Worm (Caenorhabditis elegans) whole organism, L3 larva: Measurements from ENCODE around the gene hrpk-2.
"Not testable (repeated sequence)": the region's sequence is repeated elsewhere in the genome, so short reads cannot be mapped to it uniquely, and the experiment has no call there.

ENCODE experiments used
- ZK546.5 ChIP-seq: sonication (generic microtip); optimal IDR thresholded peaks from 2 replicates; lab custom pipeline; 2017; ENCODE audit warnings: missing biosample characterization, missing genetic modification characterization
- ama-1 ChIP-seq: fragments of 150-350 bp; optimal IDR thresholded peaks from 2 replicates; lab custom pipeline; 2018
- ceh-16 ChIP-seq: sonication (generic microtip); optimal IDR thresholded peaks from 2 replicates; lab custom pipeline; 2017; ENCODE audit warnings: missing biosample characterization, missing genetic modification characterization
- ceh-28 ChIP-seq: fragments of 150-350 bp; optimal IDR thresholded peaks from 2 replicates; lab custom pipeline; 2014; ENCODE audit warnings: missing biosample characterization, missing genetic modification reagents, missing genetic modification characterization
- ceh-9 ChIP-seq: sonication (generic microtip); optimal IDR thresholded peaks from 2 replicates; lab custom pipeline; 2018; ENCODE audit warnings: missing biosample characterization, missing genetic modification characterization
- egl-5 ChIP-seq: fragments of 150-350 bp; optimal IDR thresholded peaks from 2 replicates; lab custom pipeline; 2017; ENCODE audit warnings: missing biosample characterization, missing genetic modification reagents, missing genetic modification characterization, inconsistent platforms
- elt-1 ChIP-seq: fragments of 150-350 bp; optimal IDR thresholded peaks from 2 replicates; lab custom pipeline; 2014; ENCODE audit warnings: missing biosample characterization, missing genetic modification characterization
- elt-3 ChIP-seq, 3 experiments: fragments of 150-350 bp in 1 of 3; sonication (generic microtip) in 2 of 3; optimal IDR thresholded peaks; 2 replicates in 2 of 3; 4 replicates in 1 of 3; lab custom pipeline; 2014 to 2017; ENCODE audit warnings: missing biosample characterization in 3 of 3, missing genetic modification characterization in 3 of 3
- eor-1 ChIP-seq, 2 experiments: fragments of 150-350 bp; optimal IDR thresholded peaks; 2 replicates each; lab custom pipeline; 2014 to 2018; ENCODE audit warnings: missing biosample characterization in 2 of 2, missing genetic modification characterization in 2 of 2
- fkh-10 ChIP-seq: sonication (generic microtip); optimal IDR thresholded peaks from 2 replicates; lab custom pipeline; 2017; ENCODE audit warnings: missing biosample characterization, missing genetic modification reagents, missing genetic modification characterization
- fkh-2 ChIP-seq: fragments of 150-350 bp; optimal IDR thresholded peaks from 2 replicates; lab custom pipeline; 2014; ENCODE audit warnings: missing biosample characterization, missing genetic modification reagents, missing genetic modification characterization
- hmg-11 ChIP-seq: sonication (generic microtip); optimal IDR thresholded peaks from 2 replicates; lab custom pipeline; 2016; ENCODE audit warnings: missing genetic modification characterization, missing compliant biosample characterization
- jun-1 ChIP-seq: fragments of 150-350 bp; optimal IDR thresholded peaks from 2 replicates; lab custom pipeline; 2014; ENCODE audit warnings: missing biosample characterization, missing genetic modification reagents, missing genetic modification characterization
- lin-15B ChIP-seq: fragments of 150-350 bp; optimal IDR thresholded peaks from 2 replicates; lab custom pipeline; 2014; ENCODE audit warnings: missing biosample characterization, missing genetic modification characterization
- lin-39 ChIP-seq: fragments of 150-350 bp; optimal IDR thresholded peaks from 2 replicates; lab custom pipeline; 2018; ENCODE audit warnings: missing biosample characterization, missing genetic modification reagents, missing genetic modification characterization
- lsy-12 ChIP-seq: sonication (generic microtip); optimal IDR thresholded peaks from 2 replicates; lab custom pipeline; 2016; ENCODE audit warnings: mild to moderate bottlenecking, missing genetic modification characterization, missing compliant biosample characterization
- nhr-12 ChIP-seq: fragments of 150-350 bp; optimal IDR thresholded peaks from 2 replicates; lab custom pipeline; 2014; ENCODE audit warnings: missing biosample characterization, missing genetic modification characterization
- nhr-23 ChIP-seq: fragments of 150-350 bp; optimal IDR thresholded peaks from 2 replicates; lab custom pipeline; 2014; ENCODE audit warnings: missing biosample characterization, missing genetic modification reagents, missing genetic modification characterization
- nhr-237 ChIP-seq: fragments of 150-350 bp; optimal IDR thresholded peaks from 2 replicates; lab custom pipeline; 2014; ENCODE audit warnings: missing biosample characterization, missing genetic modification characterization
- nhr-25 ChIP-seq: sonication (generic microtip); optimal IDR thresholded peaks from 2 replicates; lab custom pipeline; 2017; ENCODE audit warnings: missing biosample characterization, missing genetic modification characterization
- pha-4 ChIP-seq: fragments of 150-350 bp; optimal IDR thresholded peaks from 2 replicates; lab custom pipeline; 2014; ENCODE audit warnings: missing biosample characterization, missing genetic modification reagents, missing genetic modification characterization
- pqm-1 ChIP-seq: fragments of 150-350 bp; optimal IDR thresholded peaks from 2 replicates; lab custom pipeline; 2017; ENCODE audit warnings: missing biosample characterization, missing genetic modification characterization, inconsistent platforms
- sea-2 ChIP-seq: fragments of 150-350 bp; sonication (generic microtip); optimal IDR thresholded peaks from 4 replicates; lab custom pipeline; 2014; ENCODE audit warnings: missing biosample characterization, missing genetic modification reagents, missing genetic modification characterization
- snpc-4 ChIP-seq: fragments of 150-350 bp; optimal IDR thresholded peaks from 2 replicates; lab custom pipeline; 2014; ENCODE audit warnings: missing biosample characterization, missing genetic modification characterization
- tbx-2 ChIP-seq: sonication (generic microtip); optimal IDR thresholded peaks from 2 replicates; lab custom pipeline; 2016; ENCODE audit warnings: mild to moderate bottlenecking, missing genetic modification characterization, missing compliant biosample characterization
- unc-62 ChIP-seq: fragments of 150-350 bp; sonication (generic microtip); optimal IDR thresholded peaks from 4 replicates; lab custom pipeline; 2014; ENCODE audit warnings: missing biosample characterization, missing genetic modification reagents, missing genetic modification characterization
- ztf-11 ChIP-seq: fragments of 150-350 bp; optimal IDR thresholded peaks from 2 replicates; lab custom pipeline; 2014; ENCODE audit warnings: missing biosample characterization, missing genetic modification characterization

hrpk-2 gene

DNA sequence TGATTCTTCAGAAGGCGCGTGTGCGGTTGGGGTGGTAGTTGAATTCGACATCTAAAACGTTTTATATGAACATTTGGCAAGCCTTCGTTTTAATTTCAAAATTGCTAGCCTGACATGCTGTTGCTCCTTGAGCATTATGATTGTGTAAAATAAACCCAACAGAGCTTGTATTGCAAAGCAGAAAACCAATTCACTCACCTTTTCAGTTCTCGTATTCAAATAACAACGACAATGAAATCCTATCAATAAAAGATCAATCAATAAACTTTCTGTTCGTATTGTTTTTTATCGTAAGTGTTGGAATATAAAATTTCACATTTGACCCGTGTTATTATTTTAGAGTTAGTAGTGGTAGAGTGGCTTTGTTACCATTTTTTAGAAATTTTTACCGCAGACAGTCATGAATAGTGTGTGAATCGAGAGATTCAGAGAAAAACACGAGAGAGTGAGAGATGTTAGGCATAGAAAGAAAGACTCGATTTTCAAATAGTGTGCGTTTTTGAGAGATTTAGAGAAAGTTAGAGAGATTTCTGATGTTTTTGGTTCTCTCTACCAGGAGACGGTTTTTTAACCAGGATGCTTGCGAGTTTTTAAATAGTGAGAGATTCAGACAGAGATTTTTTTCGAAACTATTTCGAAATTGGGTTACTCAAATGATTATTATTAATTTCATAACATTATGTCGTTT lies 27.9 kb upstream of the hrpk-2 start, which contains the start of gene F54H12.10:
Gene F54H12.10 (minus strand): TSS at position 51 of the 688 bp plus-strand sequence.
- not testable (repeated sequence) for TF ChIP-seq ztf-11 (tag; lab: Kevin White, UChicago); fkh-10 (GFP tag; lab: Kevin White, UChicago); jun-1 (tag; lab: Kevin White, UChicago)
- TF ChIP-seq, all 47 proteins: peak for 0; not testable (repeated sequence) for 47

- not testable (repeated sequence) for TF ChIP-seq jun-1, pha-4, ceh-28 (tag; lab: Kevin White, UChicago)
Observed at ce11 chrIII:7962641-7963040, 24.3 kb upstream of the hrpk-2 start, which contains the start of gene F54H12.4. Gene F54H12.4, minus strand, starts transcription at chrIII:7962741.

DNA sequence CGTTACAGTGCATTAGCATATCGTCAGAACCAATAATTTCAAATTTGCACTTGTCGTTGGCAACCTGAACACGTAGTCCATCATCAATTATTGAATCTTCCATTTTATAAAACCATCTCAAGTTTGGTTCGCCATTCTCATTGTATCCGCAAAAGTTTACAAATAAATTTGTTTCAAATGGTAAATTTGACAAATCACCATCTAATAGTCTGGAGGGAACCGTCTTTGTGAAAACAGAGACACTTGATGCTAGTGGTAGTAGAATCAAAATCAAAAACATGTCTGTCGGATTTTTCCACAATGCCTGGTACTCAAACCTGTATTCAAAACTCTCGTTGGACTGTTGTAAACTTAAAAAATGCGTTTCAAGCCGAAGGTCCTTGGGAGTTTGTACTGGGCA lies 22.6 kb upstream of the hrpk-2 start, which contains the start of gene F54H12.2:
Gene F54H12.2 (plus strand): TSS at position 301 of the 400 bp plus-strand sequence.
- TF ChIP-seq nhr-23 (tag; lab: Kevin White, UChicago); fkh-2; elt-3 (tag; optimal IDR thresholded peaks at IDR 0.05; lab: Kevin White, UChicago): not testable (repeated sequence)
- TF ChIP-seq, all 47 proteins: peak for 0; not testable (repeated sequence) for 47

- TF ChIP-seq ceh-28 (tag; lab: Kevin White, UChicago) = no peak
- TF ChIP-seq elt-1 (tag; lab: Kevin White, UChicago) = no peak
Observed at ce11 chrIII:7969121-7969520, 17.8 kb upstream of the hrpk-2 start, which contains the start of the genes F54H12.8 and F54H12.7. Gene F54H12.8, minus strand, starts transcription at chrIII:7969221. Gene F54H12.7, plus strand, starts transcription at chrIII:7969349.

- no peak for TF ChIP-seq nhr-12 (tag; lab: Kevin White, UChicago)
- TF ChIP-seq sea-2 (GFP tag; lab: Kevin White, UChicago) = no peak
- no peak for TF ChIP-seq jun-1 (tag; lab: Kevin White, UChicago)
- TF ChIP-seq lsy-12 (tag; lab: Kevin White, UChicago) = no peak
- TF ChIP-seq nhr-237 (tag; lab: Kevin White, UChicago) = no peak
- TF ChIP-seq ceh-9 (tag; lab: Kevin White, UChicago) = no peak
- TF ChIP-seq hmg-11 (tag; lab: Kevin White, UChicago) = no peak
- no peak for TF ChIP-seq eor-1 (tag; optimal IDR thresholded peaks at IDR 0.05; lab: Kevin White, UChicago)
- no peak for TF ChIP-seq lin-15B (tag; lab: Kevin White, UChicago)
Observed at ce11 chrIII:7972061-7972460, 14.9 kb upstream of the hrpk-2 start, which contains the start of gene F54H12.5. Gene F54H12.5, minus strand, starts transcription at chrIII:7972161.

DNA sequence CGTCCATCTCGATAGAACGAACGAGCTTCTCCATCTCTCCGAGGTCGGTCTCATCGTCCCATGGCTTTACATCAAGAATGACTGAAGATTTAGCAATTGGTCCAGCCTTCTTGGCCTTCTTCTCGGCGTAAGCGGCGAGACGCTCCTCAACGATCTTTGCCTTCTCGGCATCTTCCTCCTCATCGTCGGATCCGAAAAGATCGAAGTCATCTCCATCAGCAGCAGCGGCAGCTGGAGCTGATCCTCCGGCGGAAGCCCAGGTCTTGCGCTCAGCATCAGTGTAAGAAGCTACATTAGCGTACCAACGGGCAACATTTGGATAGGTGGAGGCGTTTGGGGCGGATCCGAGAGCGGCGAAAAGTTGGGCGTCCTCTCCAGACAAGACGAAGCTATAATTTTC lies 14.2 kb upstream of the hrpk-2 start:
- no peak for TF ChIP-seq tbx-2 (tag; lab: Kevin White, UChicago)
- no peak for TF ChIP-seq pqm-1 (tag; lab: Kevin White, UChicago)
- no peak for TF ChIP-seq egl-5 (tag; lab: Kevin White, UChicago)
- no peak for TF ChIP-seq ceh-16 (tag; lab: Kevin White, UChicago)
- TF ChIP-seq fkh-10 (GFP tag; lab: Kevin White, UChicago) = no peak
- TF ChIP-seq nhr-25 (tag; lab: Kevin White, UChicago) = no peak
- TF ChIP-seq sea-2 (GFP tag; lab: Kevin White, UChicago) = no peak
- no peak for TF ChIP-seq ama-1 (lab: Kevin White, UChicago)
- no peak for TF ChIP-seq lin-15B (tag; lab: Kevin White, UChicago)
- TF ChIP-seq unc-62 (GFP tag; lab: Kevin White, UChicago) = no peak
- TF ChIP-seq lin-39 = no peak
- TF ChIP-seq ZK546.5 (tag; lab: Kevin White, UChicago) = no peak
- TF ChIP-seq snpc-4 (tag; lab: Kevin White, UChicago) = no peak
